Worm (Caenorhabditis elegans) whole organism, dauer: ENCODE data around the gene F46C3.6.

Source experiments
- unc-62 ChIP-seq: sonication (generic microtip); optimal IDR thresholded peaks from 2 replicates; lab custom pipeline; 2017; ENCODE audit warnings: missing biosample characterization, missing genetic modification reagents, missing genetic modification characterization

The F46C3.6 gene

ce11 chrX:11419988-11420387 lies at the start of gene F46C3.6:
TSS of gene F46C3.6 (minus strand) at chrX:11420074.
- TF ChIP-seq unc-62 (GFP tag; lab: Kevin White, UChicago), result no peak

ce11 chrX:11469600-11469999 lies 49.7 kb upstream of the F46C3.6 start:
- TF ChIP-seq unc-62 (GFP tag; lab: Kevin White, UChicago), result no peak

- TF ChIP-seq unc-62 (GFP tag; lab: Kevin White, UChicago), result no peak
These were observed 48.9 kb upstream of the F46C3.6 start for ce11 chrX:11468814-11469213.

- no peak for TF ChIP-seq unc-62 (GFP tag; lab: Kevin White, UChicago)
These were observed 47.5 kb upstream of the F46C3.6 start for ce11 chrX:11467320-11467732.

DNA sequence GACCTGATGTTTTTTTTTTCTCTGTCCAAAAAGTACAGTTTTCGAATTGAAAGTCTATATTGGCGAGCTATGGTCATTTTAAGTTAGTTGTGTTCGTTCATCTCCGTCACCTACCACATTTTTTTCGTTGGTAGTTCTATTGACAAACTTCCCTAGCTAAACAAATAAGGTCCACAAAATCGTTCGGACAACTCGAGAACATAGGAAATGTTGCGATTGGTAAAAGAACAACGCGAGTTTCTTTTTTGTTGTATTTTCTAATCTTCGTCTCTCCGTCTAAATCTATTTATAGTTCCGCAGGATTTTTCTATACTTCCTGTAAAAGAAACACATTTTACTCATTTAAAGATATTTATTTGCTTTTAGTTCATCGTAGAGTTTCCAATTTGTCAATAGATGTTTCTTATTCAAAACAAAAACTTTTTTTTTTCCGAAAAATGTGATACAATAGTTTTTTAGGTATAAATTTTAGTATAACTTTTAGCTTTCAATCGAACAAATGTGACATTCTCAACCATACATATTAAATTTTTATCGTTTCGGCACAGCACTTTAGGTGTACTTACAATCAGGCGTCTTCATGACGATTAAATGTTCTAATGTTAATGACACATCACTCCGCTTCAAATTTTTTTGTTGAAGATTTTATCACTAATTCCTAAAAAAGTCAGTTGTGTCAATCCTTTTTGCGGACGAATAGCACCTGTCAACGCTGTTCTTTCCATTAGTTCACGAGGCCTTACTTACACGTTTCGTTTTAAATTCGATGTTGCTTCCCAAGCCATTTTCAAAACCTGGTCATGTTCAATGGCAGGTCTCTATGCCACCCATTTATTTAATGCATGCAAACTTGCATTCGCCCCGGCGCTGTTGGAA lies 46.8 kb upstream of the F46C3.6 start:
- TF ChIP-seq unc-62 (GFP tag; lab: Kevin White, UChicago), result no peak

DNA sequence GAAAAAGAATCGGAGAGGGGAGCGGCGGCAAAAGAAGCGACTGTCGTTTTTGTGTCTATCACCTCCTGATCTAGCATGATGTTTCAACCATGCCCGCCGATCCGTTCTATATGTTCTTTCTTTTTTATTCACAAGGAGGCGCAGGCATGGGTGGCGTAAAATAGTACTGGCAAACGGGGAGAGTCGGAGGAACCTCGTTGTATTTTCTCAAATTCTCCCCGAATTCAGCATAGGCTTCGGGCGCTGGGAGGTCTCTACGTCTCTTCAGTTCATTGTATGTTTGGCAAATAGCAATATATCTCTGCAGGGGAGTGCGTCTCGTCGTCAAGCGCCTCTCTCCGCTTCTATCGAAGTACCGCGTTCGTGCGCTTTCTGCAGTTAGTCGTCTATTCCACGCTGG lies 45.3 kb upstream of the F46C3.6 start, which contains the start of gene lin-14:
TSS of gene lin-14 (plus strand) at position 346 of the 400 bp plus-strand sequence.
- TF ChIP-seq unc-62 (GFP tag; lab: Kevin White, UChicago), result no peak

ce11 chrX:11464271-11465103 lies 44.6 kb upstream of the F46C3.6 start:
- TF ChIP-seq unc-62 (GFP tag; lab: Kevin White, UChicago), result no peak

DNA sequence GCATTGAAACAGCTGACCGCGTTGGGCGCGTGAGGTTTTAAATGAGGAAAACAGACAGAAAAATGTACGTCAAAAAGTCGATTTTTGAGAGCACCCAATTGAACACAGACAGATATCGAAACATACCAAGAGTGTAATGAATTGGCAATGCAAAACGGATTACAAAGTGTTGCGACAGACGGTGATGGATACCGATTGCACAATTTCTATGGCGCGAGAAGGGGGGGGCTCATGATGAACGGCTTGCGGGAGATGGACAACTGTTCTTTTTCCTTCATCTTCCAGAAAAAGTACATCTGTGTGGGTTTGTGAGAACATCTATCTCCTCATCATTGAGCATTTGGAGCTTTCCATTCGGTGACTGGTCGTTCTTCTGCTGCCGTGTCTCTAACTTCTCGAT lies 43.7 kb upstream of the F46C3.6 start:
- no peak for TF ChIP-seq unc-62 (GFP tag; lab: Kevin White, UChicago)

DNA sequence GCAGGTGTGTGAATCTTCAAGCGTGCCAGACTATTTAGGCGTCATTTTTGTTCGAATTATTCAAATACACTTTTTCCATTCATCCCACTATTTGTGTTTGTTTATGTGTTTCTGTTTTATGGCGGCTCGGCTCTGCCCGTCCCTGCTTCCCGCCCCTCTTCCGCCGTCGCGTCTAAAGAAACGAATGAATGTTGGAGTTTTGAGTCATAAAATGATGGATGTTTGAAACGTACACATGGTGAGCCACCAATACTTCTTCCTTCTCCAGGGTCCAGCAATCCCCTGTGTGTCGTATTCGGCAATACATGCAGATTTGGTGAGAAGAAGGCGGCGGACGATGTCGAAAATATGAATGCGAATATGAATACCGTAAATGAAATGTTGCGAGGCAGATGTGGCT lies 43.1 kb upstream of the F46C3.6 start:
- no peak for TF ChIP-seq unc-62 (GFP tag; lab: Kevin White, UChicago)

ce11 chrX:11462112-11462511 lies 42.2 kb upstream of the F46C3.6 start:
- TF ChIP-seq unc-62 (GFP tag; lab: Kevin White, UChicago), result no peak

DNA sequence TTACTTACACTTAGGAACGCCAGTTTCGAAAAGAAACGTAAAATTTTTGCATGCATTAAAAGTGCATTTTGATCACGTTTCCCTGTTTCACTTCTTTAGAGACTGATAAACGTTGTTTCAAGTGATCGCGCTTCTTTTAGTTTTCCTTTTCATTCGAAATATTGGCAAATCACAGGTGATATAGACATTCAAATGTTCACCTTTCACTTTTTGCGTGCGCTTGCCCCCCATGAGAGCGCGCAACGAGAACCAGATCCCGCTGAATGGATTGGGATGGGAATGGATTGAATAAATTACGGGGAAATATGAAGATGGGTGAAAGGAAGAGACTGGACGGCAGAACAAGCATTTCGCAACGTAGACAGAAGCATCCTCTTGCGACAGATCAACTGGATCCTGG lies 41.7 kb upstream of the F46C3.6 start:
- TF ChIP-seq unc-62 (GFP tag; lab: Kevin White, UChicago), result no peak

DNA sequence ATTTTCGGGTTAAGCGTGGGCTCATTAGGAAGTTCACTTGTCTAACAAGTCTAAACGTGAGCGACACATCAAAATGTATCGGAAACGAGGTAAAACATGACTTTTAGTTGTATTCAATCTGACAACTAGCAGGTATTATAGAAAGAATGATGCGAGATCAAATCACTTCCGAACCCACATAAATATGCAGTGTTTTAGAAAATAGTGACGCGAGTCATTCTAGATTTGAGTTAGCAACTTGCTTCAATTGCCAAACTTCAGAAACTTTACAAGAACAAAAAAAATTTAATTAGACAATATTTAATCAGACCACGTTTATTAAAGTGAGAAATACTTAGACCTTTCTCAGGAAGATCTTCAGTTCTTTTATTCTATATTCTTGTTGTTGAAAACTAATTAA lies 36.8 kb upstream of the F46C3.6 start:
- no peak for TF ChIP-seq unc-62 (GFP tag; lab: Kevin White, UChicago)

DNA sequence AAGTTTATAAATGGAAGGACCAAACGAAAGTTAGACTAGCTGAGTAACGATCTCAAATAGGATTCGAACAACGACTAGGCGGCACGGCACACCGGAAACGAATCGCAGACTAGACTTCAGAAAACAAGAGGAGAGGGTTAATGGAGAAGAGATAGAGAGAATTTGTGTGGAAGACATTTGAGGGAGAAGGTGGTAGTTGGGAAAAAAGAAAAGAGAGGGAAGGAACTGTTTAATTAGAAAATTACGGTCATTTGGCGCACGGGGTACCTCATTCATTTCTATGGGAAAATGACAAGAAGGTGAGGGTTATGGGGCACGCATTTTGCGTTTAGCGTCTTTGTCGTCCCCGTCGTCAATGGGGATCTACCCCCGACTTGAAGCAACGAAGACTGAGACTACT lies 34.4 kb upstream of the F46C3.6 start, which contains the start of gene F48C5.2:
TSS of gene F48C5.2 (minus strand) at position 101 of the 400 bp plus-strand sequence.
- no peak for TF ChIP-seq unc-62 (GFP tag; lab: Kevin White, UChicago)

- no peak for TF ChIP-seq unc-62 (GFP tag; lab: Kevin White, UChicago)
These were observed 32.4 kb upstream of the F46C3.6 start for ce11 chrX:11452316-11452715.

ce11 chrX:11450261-11450660 lies 30.4 kb upstream of the F46C3.6 start:
- TF ChIP-seq unc-62 (GFP tag; lab: Kevin White, UChicago), result no peak

DNA sequence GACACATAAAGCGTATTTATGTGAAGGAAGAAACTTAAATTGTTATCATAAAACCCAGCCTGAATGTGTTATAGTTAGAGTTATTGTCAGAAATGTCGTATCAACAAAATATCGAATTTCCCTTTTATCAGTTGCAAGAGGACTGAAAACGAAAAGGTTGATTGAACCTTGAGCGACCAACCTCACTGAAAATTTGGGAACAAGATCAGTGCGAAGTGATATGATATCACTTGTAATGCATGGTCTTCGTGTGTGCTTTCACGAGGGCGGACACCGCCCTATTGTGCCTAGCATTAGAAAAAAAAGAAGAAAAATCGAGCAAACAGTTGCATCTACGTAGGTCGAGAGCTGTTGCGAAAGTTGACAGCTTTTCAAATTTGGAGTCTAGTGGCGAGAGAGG lies 27.8 kb upstream of the F46C3.6 start:
- TF ChIP-seq unc-62 (GFP tag; lab: Kevin White, UChicago), result no peak
